Worm (Caenorhabditis elegans): ENCODE measurements around the gene W06D11.5.

DNA sequence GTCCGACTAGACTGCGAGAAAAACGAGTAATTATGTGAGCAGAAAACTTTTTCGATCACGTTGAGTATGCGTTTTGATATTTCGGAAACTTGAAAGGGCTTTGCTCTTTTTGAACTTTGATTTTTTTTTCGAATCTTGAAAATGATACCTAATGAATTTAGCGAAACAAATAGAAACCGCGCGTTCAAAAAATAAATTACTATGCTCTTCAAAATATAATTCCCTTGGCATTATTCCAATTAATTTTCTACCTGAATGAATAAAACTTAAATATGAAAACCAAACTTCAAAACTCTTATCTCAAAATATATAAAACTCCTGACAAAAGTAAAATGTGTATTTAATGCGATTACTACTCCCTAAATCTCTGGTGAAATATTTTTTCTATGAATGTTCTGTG, 15.3 kb downstream of the W06D11.5 start, which contains the start of gene xtr-2:
- TF ChIP-seq F57C9.4 (tag; optimal IDR thresholded peaks at IDR 0.05): no peak
- TF ChIP-seq lsl-1 (GFP tag; optimal IDR thresholded peaks at IDR 0.05): no peak
- TF ChIP-seq hmg-1.2 (GFP tag; IDR thresholded peaks at IDR 0.05): no peak
- no peak for TF ChIP-seq F39B2.1 (GFP tag; IDR thresholded peaks at IDR 0.05)
- no peak for TF ChIP-seq him-1 (tag; optimal IDR thresholded peaks at IDR 0.05)
- no peak for TF ChIP-seq snpc-1.3 (tag; optimal IDR thresholded peaks at IDR 0.05; ENCODE audit: insufficient read depth)
- no peak for TF ChIP-seq nhr-179 (tag; optimal IDR thresholded peaks at IDR 0.05)
- TF ChIP-seq ZK185.1 (tag; optimal IDR thresholded peaks at IDR 0.05; ENCODE audit: poor library complexity, severe bottlenecking): no peak
- TF ChIP-seq T26A5.8 (tag; optimal IDR thresholded peaks at IDR 0.05): no peak
